Worm (Caenorhabditis elegans) whole organism, early embryonic: ENCODE results near the gene lipl-7.

ENCODE experiments used
- B0310.2 ChIP-seq: sonication (generic microtip); optimal IDR thresholded peaks from 2 replicates; lab custom pipeline; 2016; ENCODE audit warnings: mild to moderate bottlenecking, missing genetic modification characterization, missing compliant biosample characterization
- F13C5.2 ChIP-seq: sonication (generic microtip); optimal IDR thresholded peaks from 2 replicates; lab custom pipeline; 2017; ENCODE audit warnings: mild to moderate bottlenecking, missing genetic modification characterization, inconsistent platforms, missing compliant biosample characterization
- aly-1 ChIP-seq: sonication (generic microtip); optimal IDR thresholded peaks from 2 replicates; lab custom pipeline; 2016; ENCODE audit warnings: missing genetic modification characterization, missing compliant biosample characterization
- ama-1 ChIP-seq: fragments of 150-350 bp; optimal IDR thresholded peaks from 2 replicates; lab custom pipeline; 2014
- ceh-13 ChIP-seq: fragments of 200-800 bp; sonication (Bioruptor generic); optimal IDR thresholded peaks from 2 replicates; lab custom pipeline; 2018; ENCODE audit warnings: mild to moderate bottlenecking, missing genetic modification characterization, missing compliant biosample characterization
- ceh-36 ChIP-seq: sonication (generic microtip); optimal IDR thresholded peaks from 2 replicates; lab custom pipeline; 2016; ENCODE audit warnings: missing genetic modification characterization, inconsistent platforms, missing compliant biosample characterization
- ets-7 ChIP-seq: sonication (generic microtip); optimal IDR thresholded peaks from 2 replicates; lab custom pipeline; 2016; ENCODE audit warnings: missing genotype, missing genetic modification characterization, missing compliant biosample characterization
- flt-1 ChIP-seq: fragments of 200-800 bp; sonication (Bioruptor generic); IDR thresholded peaks from 2 replicates; pipeline ENCODE4 v1.3.6; 2022; ENCODE audit warnings: missing genetic modification characterization, missing compliant biosample characterization
- hmbx-1 ChIP-seq: sonication (generic microtip); optimal IDR thresholded peaks from 2 replicates; lab custom pipeline; 2016; ENCODE audit warnings: mild to moderate bottlenecking, missing genetic modification characterization, missing compliant biosample characterization
- hmg-4 ChIP-seq: fragments of 200-800 bp; sonication (Bioruptor generic); optimal IDR thresholded peaks from 2 replicates; lab custom pipeline; 2018; ENCODE audit warnings: mild to moderate bottlenecking, missing genetic modification characterization, missing compliant biosample characterization
- hnd-1 ChIP-seq: sonication (generic microtip); optimal IDR thresholded peaks from 2 replicates; lab custom pipeline; 2016; ENCODE audit warnings: missing genetic modification characterization, missing compliant biosample characterization
- pes-1 ChIP-seq: fragments of 200-800 bp; sonication (Bioruptor generic); IDR thresholded peaks from 2 replicates; pipeline ENCODE4 v1.3.6; 2022; ENCODE audit warnings: missing genetic modification reagents, missing genetic modification characterization, missing compliant biosample characterization
- scrt-1 ChIP-seq: fragments of 200-800 bp; sonication (Bioruptor generic); IDR thresholded peaks from 2 replicates; pipeline ENCODE4 v1.3.6; 2022; ENCODE audit warnings: missing genetic modification characterization, missing compliant biosample characterization
- sea-1 ChIP-seq: fragments of 200-800 bp; sonication (Bioruptor generic); conservative IDR thresholded peaks from 2 replicates; pipeline ENCODE4 v1.3.6; 2022; ENCODE audit warnings: missing genetic modification characterization, missing compliant biosample characterization
- tbx-11 ChIP-seq: fragments of 200-800 bp; sonication (Bioruptor generic); IDR thresholded peaks from 2 replicates; pipeline ENCODE4 v1.3.6; 2022; ENCODE audit warnings: missing genetic modification characterization, missing compliant biosample characterization
- tbx-37 ChIP-seq: fragments of 200-800 bp; sonication (Bioruptor generic); conservative IDR thresholded peaks from 2 replicates; pipeline ENCODE4 v1.3.6; 2022; ENCODE audit warnings: missing genetic modification reagents, missing genetic modification characterization, missing compliant biosample characterization
- tra-4 ChIP-seq: sonication (generic microtip); optimal IDR thresholded peaks from 2 replicates; lab custom pipeline; 2017; ENCODE audit warnings: missing genetic modification characterization, missing compliant biosample characterization

The lipl-7 gene

ce11 chrIV:10252350-10252792 lies 10.7 kb upstream of the lipl-7 start:
- TF ChIP-seq F13C5.2 (no peak), hmbx-1 (tag; lab: Kevin White, UChicago) (no peak), tbx-37 (GFP tag; lab: Robert Waterston, UW) (no peak), hnd-1 (no peak), ama-1 (no peak), flt-1 (GFP tag; lab: Robert Waterston, UW) (no peak), hmg-4 (no peak), pes-1 (no peak), ets-7 (no peak), B0310.2 (tag; lab: Kevin White, UChicago) (no peak), tbx-11 (GFP tag; lab: Robert Waterston, UW) (no peak), sea-1 (GFP tag; lab: Robert Waterston, UW) (no peak), tra-4 (tag; lab: Kevin White, UChicago) (no peak), ceh-36 (no peak), aly-1 (tag; lab: Kevin White, UChicago) (no peak), scrt-1 (GFP tag; lab: Robert Waterston, UW) (no peak), ceh-13 (GFP tag; lab: Kevin White, UChicago) (no peak)

ce11 chrIV:10251764-10252163 lies 10.1 kb upstream of the lipl-7 start:
- TF ChIP-seq B0310.2 (tag; lab: Kevin White, UChicago) (no peak), ama-1 (no peak), ceh-13 (GFP tag; lab: Kevin White, UChicago) (no peak), hnd-1 (no peak), flt-1 (GFP tag; lab: Robert Waterston, UW) (no peak), ceh-36 (no peak), pes-1 (no peak)

ce11 chrIV:10251261-10251660 lies 9.6 kb upstream of the lipl-7 start:
- no peak for TF ChIP-seq B0310.2 (tag; lab: Kevin White, UChicago)
- no peak for TF ChIP-seq ets-7
- TF ChIP-seq ceh-13 (GFP tag; lab: Kevin White, UChicago): no peak
- no peak for TF ChIP-seq aly-1 (tag; lab: Kevin White, UChicago)
- no peak for TF ChIP-seq tbx-11 (GFP tag; lab: Robert Waterston, UW)
- TF ChIP-seq hmbx-1 (tag; lab: Kevin White, UChicago): no peak
- TF ChIP-seq F13C5.2: no peak
- no peak for TF ChIP-seq pes-1
- no peak for TF ChIP-seq flt-1 (GFP tag; lab: Robert Waterston, UW)
- no peak for TF ChIP-seq tra-4 (tag; lab: Kevin White, UChicago)
- TF ChIP-seq hnd-1: no peak
- TF ChIP-seq sea-1 (GFP tag; lab: Robert Waterston, UW): no peak
- no peak for TF ChIP-seq scrt-1 (GFP tag; lab: Robert Waterston, UW)
- TF ChIP-seq ceh-36: no peak
- no peak for TF ChIP-seq hmg-4
- TF ChIP-seq tbx-37 (GFP tag; lab: Robert Waterston, UW): no peak
- TF ChIP-seq ama-1: no peak

- TF ChIP-seq tbx-11 (GFP tag; lab: Robert Waterston, UW): no peak
- no peak for TF ChIP-seq hnd-1
- TF ChIP-seq tra-4 (tag; lab: Kevin White, UChicago): no peak
- TF ChIP-seq ama-1: no peak
- TF ChIP-seq B0310.2 (tag; lab: Kevin White, UChicago): no peak
- no peak for TF ChIP-seq scrt-1 (GFP tag; lab: Robert Waterston, UW)
- TF ChIP-seq pes-1: no peak
- no peak for TF ChIP-seq ceh-13 (GFP tag; lab: Kevin White, UChicago)
- TF ChIP-seq ets-7: no peak
- TF ChIP-seq hmbx-1 (tag; lab: Kevin White, UChicago): no peak
- no peak for TF ChIP-seq ceh-36
- no peak for TF ChIP-seq tbx-37 (GFP tag; lab: Robert Waterston, UW)
- TF ChIP-seq hmg-4: no peak
- TF ChIP-seq flt-1 (GFP tag; lab: Robert Waterston, UW): no peak
- TF ChIP-seq F13C5.2: no peak
- TF ChIP-seq sea-1 (GFP tag; lab: Robert Waterston, UW): no peak
- TF ChIP-seq aly-1 (tag; lab: Kevin White, UChicago): no peak
Observed at ce11 chrIV:10250577-10251075, 9.0 kb upstream of the lipl-7 start, which contains the start of gene daf-14. Gene daf-14 (plus strand): TSS chrIV:10250627.

ce11 chrIV:10245666-10246210 lies 4.1 kb upstream of the lipl-7 start, which contains the start of gene F01G10.10:
Gene F01G10.10 (plus strand): TSS chrIV:10246160.
- TF ChIP-seq tra-4 (tag; lab: Kevin White, UChicago) (no peak), hmg-4 (no peak), F13C5.2 (no peak), scrt-1 (GFP tag; lab: Robert Waterston, UW) (no peak), ceh-13 (GFP tag; lab: Kevin White, UChicago) (no peak), ama-1 (no peak)

DNA sequence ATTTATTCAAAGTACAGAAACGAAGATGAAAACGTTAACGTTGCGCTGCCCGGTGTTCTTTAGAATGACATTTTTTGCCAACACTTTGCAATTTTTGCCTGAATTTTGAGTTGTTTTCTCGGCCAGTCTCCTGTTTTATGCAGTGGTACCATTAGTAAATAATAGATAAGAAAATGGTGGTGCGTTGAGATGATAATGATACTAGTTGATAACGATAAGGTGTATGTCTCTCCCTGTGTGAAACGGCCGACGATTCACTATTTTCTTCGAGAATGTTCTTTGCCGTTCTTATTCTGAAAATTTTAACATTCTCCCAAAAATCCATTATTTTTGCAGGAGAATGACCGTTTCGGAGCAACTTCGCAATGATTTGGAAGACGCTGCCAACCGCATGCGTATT lies 1.7 kb upstream of the lipl-7 start, which contains the start of gene tkt-1:
Gene tkt-1 (plus strand): TSS at position 337 of the 400 bp plus-strand sequence.
- no peak for TF ChIP-seq hmbx-1 (tag; lab: Kevin White, UChicago)

DNA sequence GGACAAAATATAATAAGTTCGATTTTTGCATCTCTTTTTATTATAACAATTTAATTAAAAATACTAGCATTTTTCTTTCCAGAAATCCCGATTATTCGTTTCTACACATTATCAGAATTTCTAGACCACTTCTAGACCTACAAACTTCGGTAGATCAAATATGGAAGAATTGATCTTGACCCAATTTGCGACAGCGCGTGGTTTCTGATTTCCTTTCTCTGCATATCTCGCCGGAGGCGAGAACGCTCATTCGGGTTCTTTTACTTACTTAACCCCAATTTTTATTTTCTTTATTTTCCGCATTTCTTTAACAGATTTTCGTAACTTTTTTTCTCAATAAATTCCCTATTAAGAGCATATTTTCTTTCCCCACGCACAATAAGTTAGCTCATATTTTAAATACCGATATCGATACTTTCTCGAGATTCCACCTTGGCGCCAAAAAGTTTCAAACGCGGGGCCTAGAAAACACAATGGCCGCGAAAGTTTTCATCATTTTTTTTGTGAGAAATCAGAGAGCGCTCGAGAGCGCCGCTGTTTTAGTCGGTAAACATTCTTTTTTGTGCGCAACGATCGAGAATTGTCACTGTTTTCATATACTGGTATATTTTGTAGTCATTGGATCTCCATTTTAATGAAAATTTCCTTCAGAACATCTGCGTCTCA lies 968 bp upstream of the lipl-7 start:
- TF ChIP-seq tbx-11 (GFP tag; lab: Robert Waterston, UW): no peak
- TF ChIP-seq ama-1: no peak
- no peak for TF ChIP-seq B0310.2 (tag; lab: Kevin White, UChicago)
- TF ChIP-seq ceh-13 (GFP tag; lab: Kevin White, UChicago): no peak
- TF ChIP-seq F13C5.2: no peak
- TF ChIP-seq scrt-1 (GFP tag; lab: Robert Waterston, UW): no peak
- no peak for TF ChIP-seq aly-1 (tag; lab: Kevin White, UChicago)
- TF ChIP-seq sea-1 (GFP tag; lab: Robert Waterston, UW): no peak
